Worm (Caenorhabditis elegans) whole organism, L1 larva: ENCODE measurements around the gene F21H7.12.
A peak's percentile ranks its signal among the peaks of the same experiment; 100 is the strongest.

Source experiments
- C04F5.9 ChIP-seq: sonication (generic microtip); optimal IDR thresholded peaks from 2 replicates; lab custom pipeline; 2016; ENCODE audit warnings: missing genetic modification characterization, missing compliant biosample characterization
- C34B4.2 ChIP-seq: sonication (generic microtip); optimal IDR thresholded peaks from 2 replicates; lab custom pipeline; 2017; ENCODE audit warnings: mild to moderate bottlenecking, missing genetic modification characterization, missing compliant biosample characterization
- alr-1 ChIP-seq: fragments of 200-800 bp; sonication (Bioruptor generic); optimal IDR thresholded peaks from 2 replicates; lab custom pipeline; 2018; ENCODE audit warnings: borderline replicate concordance, mild to moderate bottlenecking, missing genetic modification characterization, missing compliant biosample characterization
- aly-2 ChIP-seq: fragments of 150-350 bp; optimal IDR thresholded peaks from 2 replicates; lab custom pipeline; 2014; ENCODE audit warnings: missing biosample characterization, missing genetic modification characterization
- ama-1 ChIP-seq: fragments of 150-350 bp; optimal IDR thresholded peaks from 2 replicates; lab custom pipeline; 2014
- blmp-1 ChIP-seq: fragments of 150-350 bp; optimal IDR thresholded peaks from 2 replicates; lab custom pipeline; 2014; ENCODE audit warnings: missing biosample characterization, missing genetic modification characterization
- ceh-8 ChIP-seq: fragments of 200-800 bp; sonication (Bioruptor generic); optimal IDR thresholded peaks from 2 replicates; lab custom pipeline; 2018; ENCODE audit warnings: mild to moderate bottlenecking, missing genetic modification characterization, moderate library complexity, missing compliant biosample characterization
- ces-1 ChIP-seq: fragments of 150-350 bp; optimal IDR thresholded peaks from 2 replicates; lab custom pipeline; 2014; ENCODE audit warnings: missing biosample characterization, missing genetic modification reagents, missing genetic modification characterization
- dsc-1 ChIP-seq: sonication (generic microtip); optimal IDR thresholded peaks from 2 replicates; lab custom pipeline; 2016; ENCODE audit warnings: mild to moderate bottlenecking, missing genetic modification characterization, missing compliant biosample characterization
- efl-1 ChIP-seq, 4 experiments: fragments of 150-350 bp; optimal IDR thresholded peaks in 3 of 4; peaks in 1 of 4; 1 replicate in 1 of 4; 2 replicates in 3 of 4; lab custom pipeline; 2014; ENCODE audit warnings: missing biosample characterization in 2 of 4, missing genetic modification characterization in 2 of 4, missing genetic modification reagents in 2 of 4
- egl-27 ChIP-seq, 2 experiments: fragments of 150-350 bp in 1 of 2; sonication (generic microtip); optimal IDR thresholded peaks; 3 replicates each; lab custom pipeline; 2017 to 2018; ENCODE audit warnings: missing biosample characterization in 2 of 2, missing genetic modification characterization in 2 of 2, missing genetic modification reagents in 2 of 2
- elt-2 ChIP-seq: sonication (generic microtip); optimal IDR thresholded peaks from 2 replicates; lab custom pipeline; 2016; ENCODE audit warnings: missing genetic modification characterization, mild to moderate bottlenecking, inconsistent platforms, missing compliant biosample characterization, missing genetic modification reagents
- elt-3 ChIP-seq, 6 experiments: fragments of 150-350 bp in 1 of 6; sonication (generic microtip); optimal IDR thresholded peaks; 2 replicates each; lab custom pipeline; 2017 to 2018; ENCODE audit warnings: missing biosample characterization in 6 of 6, missing genetic modification characterization in 6 of 6, inconsistent platforms in 1 of 6
- ets-5 ChIP-seq: fragments of 200-800 bp; sonication (Bioruptor generic); IDR thresholded peaks from 2 replicates; pipeline ENCODE4 v1.3.6; 2022; ENCODE audit warnings: missing genetic modification characterization, missing compliant biosample characterization
- fkh-10 ChIP-seq: sonication (generic microtip); optimal IDR thresholded peaks from 2 replicates; lab custom pipeline; 2017; ENCODE audit warnings: missing biosample characterization, missing genetic modification reagents, missing genetic modification characterization
- fkh-8 ChIP-seq: sonication (generic microtip); optimal IDR thresholded peaks from 2 replicates; lab custom pipeline; 2016; ENCODE audit warnings: mild to moderate bottlenecking, missing genetic modification characterization, missing compliant biosample characterization
- fos-1 ChIP-seq: fragments of 150-350 bp; optimal IDR thresholded peaks from 2 replicates; lab custom pipeline; 2014; ENCODE audit warnings: missing biosample characterization, missing genetic modification characterization
- hlh-4 ChIP-seq: sonication (generic microtip); optimal IDR thresholded peaks from 2 replicates; lab custom pipeline; 2016; ENCODE audit warnings: mild to moderate bottlenecking, missing genetic modification characterization, missing compliant biosample characterization
- hpl-2 ChIP-seq: fragments of 150-350 bp; optimal IDR thresholded peaks from 2 replicates; lab custom pipeline; 2014; ENCODE audit warnings: missing biosample characterization, missing genetic modification reagents, missing genetic modification characterization
- jun-1 ChIP-seq: fragments of 150-350 bp; optimal IDR thresholded peaks from 2 replicates; lab custom pipeline; 2014; ENCODE audit warnings: missing biosample characterization, missing genetic modification reagents, missing genetic modification characterization
- lin-35 ChIP-seq, 2 experiments: fragments of 150-350 bp; optimal IDR thresholded peaks; 2 replicates each; lab custom pipeline; 2014; ENCODE audit warnings: missing biosample characterization in 2 of 2, missing genetic modification characterization in 2 of 2, missing genetic modification reagents in 2 of 2
- lsy-2 ChIP-seq, 2 experiments: fragments of 150-350 bp; optimal IDR thresholded peaks; 2 replicates each; lab custom pipeline; 2014; ENCODE audit warnings: missing biosample characterization in 2 of 2, missing genetic modification characterization in 2 of 2
- nhr-11 ChIP-seq: fragments of 150-350 bp; optimal IDR thresholded peaks from 2 replicates; lab custom pipeline; 2014; ENCODE audit warnings: missing biosample characterization, missing genetic modification characterization
- nhr-12 ChIP-seq: sonication (generic microtip); optimal IDR thresholded peaks from 2 replicates; lab custom pipeline; 2017; ENCODE audit warnings: missing biosample characterization, missing genetic modification characterization
- nhr-19 ChIP-seq: fragments of 200-800 bp; sonication (Bioruptor generic); conservative IDR thresholded peaks from 2 replicates; pipeline ENCODE4 v1.3.6; 2022; ENCODE audit warnings: missing genetic modification characterization, missing compliant biosample characterization
- nhr-20 ChIP-seq: sonication (generic microtip); optimal IDR thresholded peaks from 2 replicates; lab custom pipeline; 2016; ENCODE audit warnings: mild to moderate bottlenecking, missing genetic modification characterization, missing compliant biosample characterization
- nhr-28 ChIP-seq: fragments of 150-350 bp; optimal IDR thresholded peaks from 2 replicates; lab custom pipeline; 2014; ENCODE audit warnings: missing biosample characterization, missing genetic modification characterization
- nhr-71 ChIP-seq: sonication (generic microtip); optimal IDR thresholded peaks from 2 replicates; lab custom pipeline; 2016; ENCODE audit warnings: mild to moderate bottlenecking, missing genetic modification characterization, moderate library complexity, missing compliant biosample characterization
- nhr-84 ChIP-seq: sonication (generic microtip); optimal IDR thresholded peaks from 2 replicates; lab custom pipeline; 2017; ENCODE audit warnings: missing biosample characterization, missing genetic modification characterization
- pqm-1 ChIP-seq: sonication (generic microtip); optimal IDR thresholded peaks from 3 replicates; lab custom pipeline; 2017; ENCODE audit warnings: missing biosample characterization, missing genetic modification characterization
- snpc-4 ChIP-seq: fragments of 150-350 bp; optimal IDR thresholded peaks from 2 replicates; lab custom pipeline; 2014; ENCODE audit warnings: missing biosample characterization, missing genetic modification characterization
- unc-130 ChIP-seq: fragments of 150-350 bp; optimal IDR thresholded peaks from 2 replicates; lab custom pipeline; 2017; ENCODE audit warnings: missing biosample characterization, missing genetic modification characterization, inconsistent platforms
- unc-30 ChIP-seq: sonication (generic microtip); optimal IDR thresholded peaks from 2 replicates; lab custom pipeline; 2017; ENCODE audit warnings: missing biosample characterization, missing genetic modification characterization
- vab-15 ChIP-seq: sonication (generic microtip); optimal IDR thresholded peaks from 2 replicates; lab custom pipeline; 2017; ENCODE audit warnings: missing genotype, mild to moderate bottlenecking, missing genetic modification characterization, missing compliant biosample characterization
- xbp-1 ChIP-seq: sonication (generic microtip); optimal IDR thresholded peaks from 2 replicates; lab custom pipeline; 2016; ENCODE audit warnings: missing genetic modification characterization, missing compliant biosample characterization
- zip-4 ChIP-seq: fragments of 200-800 bp; sonication (Bioruptor generic); optimal IDR thresholded peaks from 2 replicates; lab custom pipeline; 2018; ENCODE audit warnings: mild to moderate bottlenecking, missing genetic modification characterization, moderate library complexity, missing compliant biosample characterization

Gene F21H7.12

DNA sequence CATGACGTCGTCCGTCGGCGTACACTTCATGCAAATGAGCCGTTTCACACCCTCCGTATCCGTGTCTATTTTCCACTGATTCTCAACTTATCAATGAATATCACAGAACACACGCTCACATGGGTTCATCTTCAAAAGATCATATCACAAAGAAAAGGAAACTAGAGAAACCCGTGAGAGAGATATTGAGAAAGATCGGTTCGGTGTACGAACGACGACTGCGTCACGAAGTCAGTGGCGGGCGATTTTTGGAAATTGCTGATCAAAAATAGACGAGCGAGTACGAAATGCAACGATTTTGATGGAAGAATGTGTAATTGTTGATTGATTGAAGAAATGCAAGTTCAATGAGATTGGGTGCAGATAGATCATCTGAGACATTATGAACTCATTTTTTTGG lies 16.6 kb upstream of the F21H7.12 start (continued):
- TF ChIP-seq C04F5.9 (tag; lab: Kevin White, UChicago) (no peak), nhr-19 (GFP tag; lab: Robert Waterston, UW) (peak; percentile 75)

- no peak for TF ChIP-seq C34B4.2
- TF ChIP-seq elt-3 (tag; optimal IDR thresholded peaks at IDR 0.05; lab: Kevin White, UChicago): peak in 2 of 6 experiments; percentile 5 to 69
- TF ChIP-seq zip-4 (GFP tag; lab: Kevin White, UChicago): no peak
- TF ChIP-seq ama-1 (lab: Kevin White, UChicago): no peak
- TF ChIP-seq C04F5.9 (tag; lab: Kevin White, UChicago): no peak
- peak; percentile 19; the same call in 1 of the 2 replicates for TF ChIP-seq nhr-19 (GFP tag; lab: Robert Waterston, UW)
- no peak for TF ChIP-seq ets-5 (GFP tag; lab: Robert Waterston, UW)
- TF ChIP-seq ceh-8: no peak
- TF ChIP-seq ces-1 (GFP tag; lab: Kevin White, UChicago): no peak
- no peak for TF ChIP-seq pqm-1 (tag; lab: Kevin White, UChicago)
- TF ChIP-seq lin-35 (GFP tag; optimal IDR thresholded peaks at IDR 0.05; lab: Kevin White, UChicago): peak in 1 of 2 experiments; percentile 9
- no peak for TF ChIP-seq dsc-1 (tag; lab: Kevin White, UChicago)
- no peak for TF ChIP-seq nhr-12
- peak; percentile 38 for TF ChIP-seq blmp-1 (tag; lab: Kevin White, UChicago)
- peak in 1 of 2 experiments; percentile 35 for TF ChIP-seq lsy-2 (tag; optimal IDR thresholded peaks at IDR 0.05; lab: Kevin White, UChicago)
These were observed 15.5 kb upstream of the F21H7.12 start, which contains the start of gene F11A5.9 for ce11 chrV:16214505-16214904. TSS of gene F11A5.9 (plus strand) at chrV:16214890.

DNA sequence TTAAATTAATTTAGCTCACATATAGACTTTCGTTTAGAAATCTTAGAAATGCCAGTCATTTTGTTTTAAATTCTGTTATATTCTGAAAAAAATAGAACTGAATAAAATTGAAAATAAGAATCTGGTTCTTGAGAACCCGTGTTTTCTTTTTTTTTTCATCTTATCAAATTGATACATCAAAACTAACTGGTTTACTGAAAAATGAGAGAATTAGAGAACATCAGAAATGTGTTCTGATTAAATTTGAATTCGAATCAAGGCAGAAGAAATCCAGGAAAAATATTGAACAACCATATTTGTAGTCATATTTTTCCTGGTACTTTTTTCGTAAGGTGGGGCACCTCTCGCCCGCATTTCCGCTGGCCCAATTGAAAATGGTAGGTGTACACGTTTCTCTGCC lies 11.4 kb upstream of the F21H7.12 start, which contains the start of gene F11A5.15:
F11A5.15 (minus strand) TSS at position 101 of the 400 bp plus-strand sequence.
- TF ChIP-seq unc-130 (tag; lab: Kevin White, UChicago): no peak
- no peak for TF ChIP-seq vab-15 (tag; lab: Kevin White, UChicago)
- no peak for TF ChIP-seq efl-1 (optimal IDR thresholded peaks at IDR 0.05; lab: Kevin White, UChicago)
- peak in 1 of 2 experiments; percentile 31 for TF ChIP-seq efl-1 (GFP tag; optimal IDR thresholded peaks at IDR 0.05 in 1 of 2; lab: Kevin White, UChicago)
- TF ChIP-seq unc-30 (tag; lab: Kevin White, UChicago): no peak
- peak in 1 of 6 experiments; percentile 26 for TF ChIP-seq elt-3 (tag; optimal IDR thresholded peaks at IDR 0.05; lab: Kevin White, UChicago)

DNA sequence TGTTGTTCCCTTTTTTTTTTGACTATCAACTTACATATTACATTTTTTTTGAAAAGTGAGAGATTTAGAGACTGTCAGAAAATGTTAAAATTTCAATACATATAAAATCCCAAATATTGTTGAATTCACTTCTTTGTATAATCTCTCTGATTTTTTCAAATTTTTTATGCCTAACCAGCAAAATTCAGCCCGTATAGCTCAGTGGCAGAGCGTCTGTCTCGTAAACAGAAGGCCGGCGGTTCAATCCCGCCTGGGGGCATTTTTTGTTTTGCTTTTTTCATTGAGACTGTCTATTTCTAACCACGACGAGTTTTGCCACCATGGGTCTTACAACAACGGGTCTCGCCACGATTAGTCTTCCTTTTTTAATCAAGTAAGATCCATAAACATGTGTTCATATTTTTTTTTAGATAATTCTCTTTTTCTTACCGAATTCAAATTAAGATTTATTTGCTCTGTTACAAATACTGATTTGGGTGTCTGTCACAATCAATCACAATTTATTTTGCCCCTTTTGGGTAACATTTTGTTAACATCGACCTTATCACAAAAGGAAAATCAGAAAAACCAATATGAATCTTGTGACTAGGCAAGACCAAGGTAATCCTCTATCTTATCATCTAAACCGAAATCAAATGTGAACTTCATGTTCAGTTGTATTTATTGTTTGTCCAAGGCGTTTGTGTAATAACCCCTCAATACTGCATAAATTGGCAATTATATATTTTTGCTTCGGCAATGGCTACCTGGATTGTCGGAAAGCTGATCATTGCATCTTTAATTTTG lies 10.8 kb upstream of the F21H7.12 start, which contains the start of gene glc-1:
glc-1 (plus strand) TSS at position 663 of the 786 bp plus-strand sequence.
- TF ChIP-seq nhr-19 (GFP tag; lab: Robert Waterston, UW) (no peak), elt-3 (tag; optimal IDR thresholded peaks at IDR 0.05; lab: Kevin White, UChicago) (peak in 1 of 6 experiments; percentile 87), xbp-1 (tag; lab: Kevin White, UChicago) (no peak), nhr-20 (tag; lab: Kevin White, UChicago) (no peak), fos-1 (tag; lab: Kevin White, UChicago) (no peak), lin-35 (GFP tag; optimal IDR thresholded peaks at IDR 0.05; lab: Kevin White, UChicago) (peak in 1 of 2 experiments; percentile 9), hpl-2 (GFP tag; lab: Kevin White, UChicago) (no peak), unc-30 (tag; lab: Kevin White, UChicago) (no peak), fkh-10 (GFP tag; lab: Kevin White, UChicago) (no peak), blmp-1 (tag; lab: Kevin White, UChicago) (peak; percentile 30), alr-1 (tag; lab: Kevin White, UChicago) (no peak), egl-27 (tag; optimal IDR thresholded peaks at IDR 0.05; lab: Kevin White, UChicago) (no peak), elt-2 (tag; lab: Kevin White, UChicago) (peak; percentile 15), nhr-71 (tag; lab: Kevin White, UChicago) (no peak), C34B4.2 (no peak), hlh-4 (no peak), nhr-11 (no peak), jun-1 (tag; lab: Kevin White, UChicago) (no peak), aly-2 (tag; lab: Kevin White, UChicago) (no peak), nhr-28 (tag; lab: Kevin White, UChicago) (no peak), nhr-84 (tag; lab: Kevin White, UChicago) (no peak), snpc-4 (tag; lab: Kevin White, UChicago) (no peak), fkh-8 (no peak)
